Worm (Caenorhabditis elegans): ENCODE results near the gene Y53F4B.23.

Y53F4B.23 gene

DNA sequence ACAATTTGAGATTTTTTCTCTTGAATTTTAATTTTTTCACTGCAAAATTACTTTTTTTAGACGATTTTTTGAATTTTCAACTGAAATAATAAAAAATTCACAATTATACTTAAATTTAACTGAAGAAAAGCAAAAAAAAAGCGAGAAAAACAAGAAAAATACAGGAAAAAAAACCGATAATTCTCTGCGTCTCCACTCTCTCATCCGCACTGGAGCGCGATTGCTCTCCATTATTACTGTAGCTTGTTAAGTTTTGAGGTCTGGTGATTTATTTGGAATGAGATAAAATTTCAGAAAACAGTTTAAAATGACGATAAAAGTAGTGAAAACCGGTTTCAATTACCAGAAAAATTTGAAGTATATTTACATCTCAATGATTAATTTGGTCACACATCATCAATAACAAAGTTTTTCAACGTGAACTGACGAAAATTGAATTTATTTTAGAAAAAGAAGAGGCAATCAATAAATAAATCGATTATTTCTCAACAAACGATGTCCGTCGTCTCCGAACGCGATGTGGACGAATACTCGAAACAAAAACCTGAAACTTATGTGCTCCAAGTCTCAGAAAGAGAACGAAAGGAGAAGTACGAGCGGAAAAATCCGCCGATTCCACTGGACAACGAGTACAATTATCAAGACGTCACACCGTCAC, 47.4 kb upstream of the Y53F4B.23 start, which contains the start of gene Y53F4B.19 (continued):
- TF ChIP-seq tbp1 (GFP tag; optimal IDR thresholded peaks at IDR 0.05) = no peak

- TF ChIP-seq rpc-1 (optimal IDR thresholded peaks at IDR 0.05) (no peak), rpc-1 (tag; optimal IDR thresholded peaks at IDR 0.05) (no peak), him-1 (tag; optimal IDR thresholded peaks at IDR 0.05) (no peak), lin-35 (GFP tag; optimal IDR thresholded peaks at IDR 0.05) (no peak), ekl-4 (GFP tag; IDR thresholded peaks at IDR 0.05) (no peak), zfh-2 (GFP tag; conservative IDR thresholded peaks at IDR 0.05) (peak; percentile 38; the same call in 1 of the 2 replicates), nhr-120 (GFP tag; IDR thresholded peaks at IDR 0.05) (no peak)
Measured at ce11 chrII:15080535-15080934, 43.8 kb upstream of the Y53F4B.23 start.

ce11 chrII:15084170-15084569, 40.1 kb upstream of the Y53F4B.23 start, which contains the start of gene Y53F4B.20:
Gene Y53F4B.20, plus strand, starts transcription at chrII:15084470.
- no peak for TF ChIP-seq C17E4.6 (GFP tag; IDR thresholded peaks at IDR 0.05)
- TF ChIP-seq F22D6.2 (tag; optimal IDR thresholded peaks at IDR 0.05) = no peak
- TF ChIP-seq fkh-3 (tag; optimal IDR thresholded peaks at IDR 0.05) = no peak
- no peak for TF ChIP-seq hsf-1 (GFP tag; IDR thresholded peaks at IDR 0.05)
- no peak for TF ChIP-seq F57C9.4 (tag; optimal IDR thresholded peaks at IDR 0.05)

- TF ChIP-seq ceh-40 (GFP tag; IDR thresholded peaks at IDR 0.05) = 0 out of 2 replicates have a peak, but pooled peaks have one; percentile 21
- TF ChIP-seq lag-1 (GFP tag; IDR thresholded peaks at IDR 0.05) = no peak
- TF ChIP-seq lin-35 (GFP tag; optimal IDR thresholded peaks at IDR 0.05) = peak in 1 of 3 experiments; percentile 77
- no peak for TF ChIP-seq madf-3 (GFP tag; IDR thresholded peaks at IDR 0.05)
- TF ChIP-seq ama-1 (optimal IDR thresholded peaks at IDR 0.05) = no peak
- TF ChIP-seq ama-1 (GFP tag; optimal IDR thresholded peaks at IDR 0.05) = no peak
- peak; percentile 16 for TF ChIP-seq snpc-3.4 (tag; optimal IDR thresholded peaks at IDR 0.05)
- TF ChIP-seq him-1 (tag; optimal IDR thresholded peaks at IDR 0.05) = no peak
- 0 out of 2 replicates have a peak, but pooled peaks have one; percentile 9 for TF ChIP-seq madf-8 (GFP tag; conservative IDR thresholded peaks at IDR 0.05)
- TF ChIP-seq hlh-12 (tag; optimal IDR thresholded peaks at IDR 0.05) = no peak
- no peak for TF ChIP-seq unc-62 (GFP tag; optimal IDR thresholded peaks at IDR 0.05)
- TF ChIP-seq snpc-4 (GFP tag; optimal IDR thresholded peaks at IDR 0.05) = no peak
- TF ChIP-seq snpc-4 (tag; optimal IDR thresholded peaks at IDR 0.05) = peak in 2 of 4 experiments; percentile 17 to 28
- TF ChIP-seq snpc-1.3 (tag; optimal IDR thresholded peaks at IDR 0.05; ENCODE audit: insufficient read depth) = peak; percentile 13
- TF ChIP-seq hrde-1 (tag; optimal IDR thresholded peaks at IDR 0.05; ENCODE audit: borderline replicate concordance) = peak; percentile 15
- peak; percentile 61 for TF ChIP-seq unc-130 (GFP tag; optimal IDR thresholded peaks at IDR 0.05)
- TF ChIP-seq mcd-1 (GFP tag; IDR thresholded peaks at IDR 0.05) = peak; percentile 45; the same call in 1 of the 2 replicates
- TF ChIP-seq lin-54 (GFP tag; optimal IDR thresholded peaks at IDR 0.05) = peak; percentile 97
- peak in 1 of 2 experiments; percentile 40 for TF ChIP-seq let-607 (tag; optimal IDR thresholded peaks at IDR 0.05)
- peak; percentile 80 for TF ChIP-seq madf-6 (GFP tag; IDR thresholded peaks at IDR 0.05)
- peak; percentile 67 for TF ChIP-seq dpl-1 (GFP tag; optimal IDR thresholded peaks at IDR 0.05)
- TF ChIP-seq zfh-2 (GFP tag; conservative IDR thresholded peaks at IDR 0.05) = peak; percentile 76
- 0 out of 2 replicates have a peak, but pooled peaks have one; percentile 53 for TF ChIP-seq nfyb-1 (GFP tag; IDR thresholded peaks at IDR 0.05)
- peak; percentile 65 for TF ChIP-seq efl-1 (GFP tag; optimal IDR thresholded peaks at IDR 0.05)
- TF ChIP-seq egrh-3 (GFP tag; IDR thresholded peaks at IDR 0.05) = 0 out of 2 replicates have a peak, but pooled peaks have one; percentile 11
- no peak for TF ChIP-seq F55B11.4 (tag; optimal IDR thresholded peaks at IDR 0.05; ENCODE audit: borderline replicate concordance, insufficient read depth)
- TF ChIP-seq ceh-27 (GFP tag; optimal IDR thresholded peaks at IDR 0.05) = peak; percentile 47
- TF ChIP-seq rcor-1 (GFP tag; IDR thresholded peaks at IDR 0.05) = peak; percentile 58
- peak; percentile 32 for TF ChIP-seq F33H1.4 (GFP tag; IDR thresholded peaks at IDR 0.05)
- TF ChIP-seq ztf-6 (GFP tag; IDR thresholded peaks at IDR 0.05) = no peak
Measured at ce11 chrII:15089086-15089895, 35.0 kb upstream of the Y53F4B.23 start.
